Worm (Caenorhabditis elegans): ENCODE data around the gene kbp-2.

kbp-2 gene

DNA sequence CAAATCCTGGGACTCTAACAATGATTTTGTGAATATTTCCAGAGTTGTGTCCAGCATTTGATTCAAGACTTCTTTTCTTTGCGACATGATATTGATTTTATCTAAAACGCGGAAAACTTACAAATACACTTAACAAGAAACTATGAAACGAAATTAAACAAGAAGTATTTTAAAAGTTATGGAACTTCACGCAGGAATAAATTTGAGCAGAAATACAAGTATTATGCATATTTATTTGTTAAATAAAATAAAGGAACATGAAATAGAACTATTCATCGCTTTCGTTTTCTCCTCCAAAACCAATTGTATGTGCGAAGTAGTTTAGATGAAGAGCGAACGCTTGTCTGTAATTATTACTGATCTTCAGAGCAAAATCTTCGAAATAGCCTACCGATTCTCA is at the start of gene kbp-2:
TSS of gene kbp-2 (minus strand) at position 101 of the 400 bp plus-strand sequence.
- TF ChIP-seq lsy-2 (tag; optimal IDR thresholded peaks at IDR 0.05) (no peak), elt-3 (tag; optimal IDR thresholded peaks at IDR 0.05) (no peak), mab-5 (tag; optimal IDR thresholded peaks at IDR 0.05) (no peak), unc-39 (tag; optimal IDR thresholded peaks at IDR 0.05) (no peak), lin-39 (tag; optimal IDR thresholded peaks at IDR 0.05) (no peak)

DNA sequence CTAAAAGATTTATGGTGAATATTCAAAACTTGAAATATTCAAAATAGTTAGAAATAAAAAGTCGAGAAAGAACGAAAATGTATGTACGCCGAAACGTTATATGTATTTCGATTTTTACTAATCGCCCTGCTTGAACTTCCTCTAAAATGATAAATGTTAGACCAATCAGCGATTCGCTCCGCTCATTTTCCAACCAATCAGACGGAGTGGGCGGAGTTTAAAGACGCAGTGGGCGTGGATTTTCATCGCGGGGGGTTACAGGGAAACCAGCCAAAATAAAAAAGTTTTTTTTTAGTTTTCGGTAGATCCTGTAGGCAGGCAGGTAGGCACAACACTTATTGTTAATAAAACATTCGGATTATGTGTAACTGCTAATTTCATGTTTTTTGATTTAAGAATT is 49.3 kb upstream of the kbp-2 start:
- no peak for TF ChIP-seq lin-13 (GFP tag; optimal IDR thresholded peaks at IDR 0.05)
- TF ChIP-seq dmd-4 (tag; optimal IDR thresholded peaks at IDR 0.05): no peak
- TF ChIP-seq fos-1 (tag; optimal IDR thresholded peaks at IDR 0.05): no peak
- no peak for TF ChIP-seq unc-39 (tag; optimal IDR thresholded peaks at IDR 0.05)
- no peak for TF ChIP-seq F13H6.1 (tag; optimal IDR thresholded peaks at IDR 0.05)
- TF ChIP-seq nhr-23 (tag; optimal IDR thresholded peaks at IDR 0.05): no peak
- TF ChIP-seq R02D3.7 (tag; optimal IDR thresholded peaks at IDR 0.05): no peak

DNA sequence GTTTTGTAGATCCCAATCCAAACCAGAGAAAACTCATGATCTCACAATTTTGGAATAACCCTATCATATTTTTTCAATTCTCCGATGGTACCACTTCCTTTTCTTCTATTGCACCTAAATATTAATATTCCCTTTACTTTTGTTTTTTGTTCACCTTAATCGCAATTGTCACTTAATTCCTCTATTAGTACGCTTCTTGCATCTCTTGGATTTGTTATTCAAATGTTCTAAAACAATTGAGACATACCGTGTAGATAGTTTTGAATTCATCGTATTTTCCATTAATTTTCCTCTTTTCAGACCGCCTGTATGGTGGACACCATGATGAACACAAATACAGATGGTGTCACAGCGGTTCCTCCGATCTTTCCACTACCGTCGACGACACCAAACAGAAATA is 48.1 kb upstream of the kbp-2 start, which contains the start of gene flh-2:
TSS of gene flh-2 (plus strand) at position 301 of the 400 bp plus-strand sequence.
- TF ChIP-seq egl-27 (tag; optimal IDR thresholded peaks at IDR 0.05): no peak
- no peak for TF ChIP-seq mbf-1 (tag; optimal IDR thresholded peaks at IDR 0.05)
- TF ChIP-seq fos-1 (tag; optimal IDR thresholded peaks at IDR 0.05): no peak
- TF ChIP-seq mab-5 (tag; optimal IDR thresholded peaks at IDR 0.05): no peak
- no peak for TF ChIP-seq nhr-129 (tag; optimal IDR thresholded peaks at IDR 0.05)
- no peak for TF ChIP-seq gmeb-1 (tag; optimal IDR thresholded peaks at IDR 0.05)
- TF ChIP-seq unc-55 (GFP tag; optimal IDR thresholded peaks at IDR 0.05): no peak
- TF ChIP-seq nhr-23 (tag; optimal IDR thresholded peaks at IDR 0.05): no peak
- no peak for TF ChIP-seq ztf-4 (tag; optimal IDR thresholded peaks at IDR 0.05)

DNA sequence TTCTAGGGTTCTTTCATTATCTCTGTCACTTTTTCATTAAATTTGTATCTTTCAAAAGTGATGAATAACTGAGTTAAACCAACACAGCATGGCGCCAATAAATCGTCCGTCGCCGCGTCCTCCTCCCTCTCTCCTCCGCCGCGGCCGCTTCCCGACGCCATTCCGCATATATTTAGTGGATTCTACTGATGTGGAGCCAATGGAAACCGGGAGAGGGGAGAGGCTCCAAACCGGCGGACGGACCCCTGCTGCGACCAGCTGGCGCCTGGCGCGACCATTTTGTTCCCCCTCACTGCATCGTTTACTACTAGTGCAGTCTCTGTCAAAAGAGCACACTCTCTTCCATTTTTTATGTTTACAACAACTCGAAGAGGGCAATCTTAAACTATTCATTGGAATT is 47.5 kb upstream of the kbp-2 start:
- TF ChIP-seq C34F6.9 (tag; optimal IDR thresholded peaks at IDR 0.05) (peak; percentile 20), lsy-2 (tag; optimal IDR thresholded peaks at IDR 0.05) (peak in 1 of 2 experiments; percentile 25), egl-27 (tag; optimal IDR thresholded peaks at IDR 0.05) (no peak)

DNA sequence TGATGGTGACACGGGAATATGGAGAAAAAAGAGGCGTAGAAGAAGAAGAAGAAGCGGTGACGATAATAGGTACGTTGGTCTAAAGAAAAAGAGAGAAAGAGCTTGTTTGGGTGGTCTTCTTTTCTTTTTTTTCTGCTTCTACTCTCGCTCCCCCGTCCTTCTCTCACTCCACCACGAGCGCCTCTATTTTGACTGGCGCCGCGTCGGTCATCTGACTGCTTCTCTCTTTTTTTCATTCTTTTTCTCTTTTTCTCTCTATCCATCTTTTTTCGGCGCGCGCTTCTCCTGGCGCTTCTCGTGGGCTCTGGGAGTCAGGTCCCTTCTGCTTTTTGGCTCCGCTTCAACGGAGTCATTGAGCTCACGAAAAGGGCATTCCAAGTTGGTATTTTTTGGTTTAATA is 46.7 kb upstream of the kbp-2 start:
- no peak for TF ChIP-seq alr-1 (tag; optimal IDR thresholded peaks at IDR 0.05)
- no peak for TF ChIP-seq nhr-25 (tag; optimal IDR thresholded peaks at IDR 0.05)
- TF ChIP-seq unc-55 (GFP tag; optimal IDR thresholded peaks at IDR 0.05): peak; percentile 65
- no peak for TF ChIP-seq ceh-82 (tag; optimal IDR thresholded peaks at IDR 0.05)
- no peak for TF ChIP-seq nhr-10 (tag; optimal IDR thresholded peaks at IDR 0.05)
- peak; percentile 25 for TF ChIP-seq sma-9 (GFP tag; optimal IDR thresholded peaks at IDR 0.05)
- no peak for TF ChIP-seq sma-9 (tag; optimal IDR thresholded peaks at IDR 0.05)
- no peak for TF ChIP-seq unc-39 (tag; optimal IDR thresholded peaks at IDR 0.05)
- TF ChIP-seq fos-1 (tag; optimal IDR thresholded peaks at IDR 0.05): no peak
- no peak for TF ChIP-seq ztf-4 (tag; optimal IDR thresholded peaks at IDR 0.05)
- TF ChIP-seq dmd-4 (tag; optimal IDR thresholded peaks at IDR 0.05): no peak
- TF ChIP-seq F13H6.1 (tag; optimal IDR thresholded peaks at IDR 0.05): peak; percentile 57
- no peak for TF ChIP-seq blmp-1 (tag; optimal IDR thresholded peaks at IDR 0.05; ENCODE audit: insufficient read depth)
- peak; percentile 13 to 37 for TF ChIP-seq mdl-1 (tag; optimal IDR thresholded peaks at IDR 0.05)
- no peak for TF ChIP-seq unc-62 (GFP tag; optimal IDR thresholded peaks at IDR 0.05)
- TF ChIP-seq nhr-6 (tag; optimal IDR thresholded peaks at IDR 0.05): no peak
- peak; percentile 33 for TF ChIP-seq lin-11 (tag; optimal IDR thresholded peaks at IDR 0.05)
- TF ChIP-seq ztf-11 (tag; optimal IDR thresholded peaks at IDR 0.05): no peak
- peak; percentile 6 for TF ChIP-seq sem-4 (tag; optimal IDR thresholded peaks at IDR 0.05)
- TF ChIP-seq sma-3 (GFP tag; optimal IDR thresholded peaks at IDR 0.05): no peak
- TF ChIP-seq ZK546.5 (tag; optimal IDR thresholded peaks at IDR 0.05): no peak
- TF ChIP-seq ceh-16 (tag; optimal IDR thresholded peaks at IDR 0.05): no peak
- no peak for TF ChIP-seq ztf-1 (GFP tag; conservative IDR thresholded peaks at IDR 0.05)
- no peak for TF ChIP-seq snpc-4 (tag; optimal IDR thresholded peaks at IDR 0.05)
- peak in 1 of 2 experiments; percentile 51 for TF ChIP-seq lsy-2 (tag; optimal IDR thresholded peaks at IDR 0.05)
- no peak for TF ChIP-seq nhr-12 (tag; optimal IDR thresholded peaks at IDR 0.05)
- no peak for TF ChIP-seq mab-5 (tag; optimal IDR thresholded peaks at IDR 0.05)
- no peak for TF ChIP-seq lin-39 (tag; optimal IDR thresholded peaks at IDR 0.05)
- TF ChIP-seq elt-1 (tag; optimal IDR thresholded peaks at IDR 0.05): no peak
- no peak for TF ChIP-seq gmeb-1 (tag; optimal IDR thresholded peaks at IDR 0.05)
- TF ChIP-seq egl-27 (tag; optimal IDR thresholded peaks at IDR 0.05): no peak
- TF ChIP-seq C34F6.9 (tag; optimal IDR thresholded peaks at IDR 0.05): peak; percentile 69
- TF ChIP-seq nhr-23 (tag; optimal IDR thresholded peaks at IDR 0.05): no peak
- TF ChIP-seq mbf-1 (tag; optimal IDR thresholded peaks at IDR 0.05): no peak
- peak; percentile 22 for TF ChIP-seq crh-2 (tag; optimal IDR thresholded peaks at IDR 0.05)
- TF ChIP-seq zag-1 (tag; optimal IDR thresholded peaks at IDR 0.05): peak; percentile 68
- TF ChIP-seq skn-1 (tag; optimal IDR thresholded peaks at IDR 0.05): no peak
- no peak for TF ChIP-seq R02D3.7 (tag; optimal IDR thresholded peaks at IDR 0.05)
- no peak for TF ChIP-seq peb-1 (tag; optimal IDR thresholded peaks at IDR 0.05)
- TF ChIP-seq ama-1 (optimal IDR thresholded peaks at IDR 0.05): no peak
- no peak for TF ChIP-seq elt-3 (tag; optimal IDR thresholded peaks at IDR 0.05)
- TF ChIP-seq nhr-129 (tag; optimal IDR thresholded peaks at IDR 0.05): peak; percentile 30
- no peak for TF ChIP-seq aly-2 (tag; optimal IDR thresholded peaks at IDR 0.05)
